Worm (Caenorhabditis elegans): ENCODE data around the gene mec-14.

The mec-14 gene

ce11 chrIII:7141285-7141715 is 51.5 kb downstream of the mec-14 start:
- peak; percentile 74 for TF ChIP-seq nhr-71 (tag; optimal IDR thresholded peaks at IDR 0.05)
- peak; percentile 32 for TF ChIP-seq snu-23 (GFP tag; optimal IDR thresholded peaks at IDR 0.05)
- peak; percentile 42 for TF ChIP-seq nhr-47 (tag; optimal IDR thresholded peaks at IDR 0.05)
- TF ChIP-seq lir-3 (tag; optimal IDR thresholded peaks at IDR 0.05; ENCODE audit: poor library complexity): no peak
- TF ChIP-seq ets-5 (GFP tag; IDR thresholded peaks at IDR 0.05): no peak
- no peak for TF ChIP-seq xbp-1 (tag; optimal IDR thresholded peaks at IDR 0.05)
- peak; percentile 28 for TF ChIP-seq jun-1 (tag; optimal IDR thresholded peaks at IDR 0.05)
- TF ChIP-seq nhr-20 (tag; optimal IDR thresholded peaks at IDR 0.05): peak; percentile 42
- TF ChIP-seq tlp-1 (tag; optimal IDR thresholded peaks at IDR 0.05): no peak
- TF ChIP-seq mef-2 (tag; optimal IDR thresholded peaks at IDR 0.05): no peak
- peak; percentile 19 to 41 for TF ChIP-seq efl-1 (optimal IDR thresholded peaks at IDR 0.05)
- peak in 1 of 2 experiments; percentile 96 for TF ChIP-seq efl-1 (GFP tag; optimal IDR thresholded peaks at IDR 0.05 in 1 of 2)
- peak; percentile 55 for TF ChIP-seq rnt-1 (tag; optimal IDR thresholded peaks at IDR 0.05)
- TF ChIP-seq grh-1 (GFP tag; IDR thresholded peaks at IDR 0.05): 0 out of 2 replicates have a peak, but pooled peaks have one; percentile 31
- no peak for TF ChIP-seq sptf-1 (tag; optimal IDR thresholded peaks at IDR 0.05)
- peak; percentile 14 for TF ChIP-seq nhr-85 (tag)
- no peak for TF ChIP-seq hlh-4 (tag; optimal IDR thresholded peaks at IDR 0.05)
- TF ChIP-seq vab-15 (tag; optimal IDR thresholded peaks at IDR 0.05): no peak
- TF ChIP-seq ama-1 (optimal IDR thresholded peaks at IDR 0.05): peak; percentile 92
- no peak for TF ChIP-seq pag-3 (tag; optimal IDR thresholded peaks at IDR 0.05; ENCODE audit: borderline replicate concordance, insufficient read depth)
- TF ChIP-seq lin-13 (GFP tag; optimal IDR thresholded peaks at IDR 0.05): no peak
- peak in 1 of 2 experiments; percentile 73 for TF ChIP-seq lin-35 (GFP tag; optimal IDR thresholded peaks at IDR 0.05)
- peak in 1 of 3 experiments; percentile 23 for TF ChIP-seq dpl-1 (GFP tag; optimal IDR thresholded peaks at IDR 0.05)
- TF ChIP-seq lsy-2 (tag; optimal IDR thresholded peaks at IDR 0.05): peak; percentile 3 to 15
- TF ChIP-seq elt-2 (tag; optimal IDR thresholded peaks at IDR 0.05): peak; percentile 92
- peak; percentile 50 for TF ChIP-seq lin-39 (tag; optimal IDR thresholded peaks at IDR 0.05)
- peak; percentile 47 for TF ChIP-seq hpl-2 (GFP tag; optimal IDR thresholded peaks at IDR 0.05)
- peak; percentile 45 for TF ChIP-seq swsn-7 (tag; optimal IDR thresholded peaks at IDR 0.05)
- no peak for TF ChIP-seq ces-1 (GFP tag; optimal IDR thresholded peaks at IDR 0.05)
- peak; percentile 97 for TF ChIP-seq snpc-4 (tag; optimal IDR thresholded peaks at IDR 0.05)
- TF ChIP-seq fkh-10 (GFP tag; optimal IDR thresholded peaks at IDR 0.05): no peak
- TF ChIP-seq nhr-19 (GFP tag; conservative IDR thresholded peaks at IDR 0.05): peak; percentile 75
- TF ChIP-seq nhr-77 (tag; optimal IDR thresholded peaks at IDR 0.05): peak; percentile 62
- TF ChIP-seq lin-14 (GFP tag; optimal IDR thresholded peaks at IDR 0.05): peak; percentile 59
- TF ChIP-seq mdl-1 (tag; optimal IDR thresholded peaks at IDR 0.05): no peak
- peak; percentile 76 for TF ChIP-seq nhr-90 (tag; optimal IDR thresholded peaks at IDR 0.05; ENCODE audit: poor library complexity)
- TF ChIP-seq ceh-82 (tag; optimal IDR thresholded peaks at IDR 0.05): no peak

DNA sequence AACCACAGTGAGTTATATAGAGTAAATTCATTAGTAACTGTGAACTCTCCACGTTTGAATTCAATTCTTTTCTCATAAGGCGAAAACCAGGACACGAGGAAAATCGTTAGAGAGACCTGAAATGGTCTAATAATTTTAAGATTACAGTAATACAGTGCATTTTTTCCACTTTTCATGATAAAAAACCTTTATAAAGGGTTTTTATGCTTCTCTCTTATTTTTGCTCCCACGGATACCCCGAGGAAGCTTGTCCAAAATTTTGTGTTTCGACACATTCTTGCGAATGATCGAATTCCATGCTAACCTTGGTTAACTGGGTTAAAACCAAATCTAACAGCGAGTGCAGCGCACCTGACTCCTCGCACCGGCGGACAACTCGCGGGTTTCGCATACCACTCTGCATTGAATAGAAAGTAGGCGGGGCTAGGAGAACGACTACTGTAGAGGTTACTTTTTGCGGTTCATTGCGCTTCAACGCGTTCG is 52.5 kb downstream of the mec-14 start:
- TF ChIP-seq lsy-2 (tag; optimal IDR thresholded peaks at IDR 0.05): peak in 1 of 2 experiments; percentile 41
- TF ChIP-seq nhr-90 (tag; optimal IDR thresholded peaks at IDR 0.05; ENCODE audit: poor library complexity): peak; percentile 83
- no peak for TF ChIP-seq lin-39 (tag; optimal IDR thresholded peaks at IDR 0.05)
- no peak for TF ChIP-seq isw-1 (GFP tag; IDR thresholded peaks at IDR 0.05)
- no peak for TF ChIP-seq lin-15B (tag; optimal IDR thresholded peaks at IDR 0.05)
- peak; percentile 67 for TF ChIP-seq grh-1 (GFP tag; IDR thresholded peaks at IDR 0.05)
- TF ChIP-seq zag-1 (tag; optimal IDR thresholded peaks at IDR 0.05): no peak
- TF ChIP-seq elt-3 (tag; optimal IDR thresholded peaks at IDR 0.05): no peak
- TF ChIP-seq sptf-1 (tag; optimal IDR thresholded peaks at IDR 0.05): no peak
- TF ChIP-seq swsn-7 (tag; optimal IDR thresholded peaks at IDR 0.05): peak; percentile 39
- no peak for TF ChIP-seq mep-1 (tag; optimal IDR thresholded peaks at IDR 0.05)
- TF ChIP-seq C34B4.2 (tag; optimal IDR thresholded peaks at IDR 0.05): no peak
- TF ChIP-seq efl-3 (GFP tag; optimal IDR thresholded peaks at IDR 0.05): no peak
- TF ChIP-seq lin-14 (GFP tag; optimal IDR thresholded peaks at IDR 0.05): peak; percentile 44
- peak; percentile 43 for TF ChIP-seq ama-1 (optimal IDR thresholded peaks at IDR 0.05)
- TF ChIP-seq nhr-71 (tag; optimal IDR thresholded peaks at IDR 0.05): peak; percentile 75
- no peak for TF ChIP-seq ceh-63 (GFP tag; optimal IDR thresholded peaks at IDR 0.05)
- peak; percentile 1 to 42 for TF ChIP-seq lin-35 (GFP tag; optimal IDR thresholded peaks at IDR 0.05)
- no peak for TF ChIP-seq mab-9 (GFP tag; IDR thresholded peaks at IDR 0.05)
- no peak for TF ChIP-seq vab-15 (tag; optimal IDR thresholded peaks at IDR 0.05)
- peak; percentile 70 for TF ChIP-seq nhr-47 (tag; optimal IDR thresholded peaks at IDR 0.05)
- no peak for TF ChIP-seq Y116A8C.19 (tag; optimal IDR thresholded peaks at IDR 0.05; ENCODE audit: borderline replicate concordance)
- TF ChIP-seq nhr-19 (GFP tag; conservative IDR thresholded peaks at IDR 0.05): peak; percentile 79
- peak; percentile 23 for TF ChIP-seq xbp-1 (tag; optimal IDR thresholded peaks at IDR 0.05)
- peak; percentile 28 to 43 for TF ChIP-seq efl-1 (optimal IDR thresholded peaks at IDR 0.05)
- TF ChIP-seq efl-1 (GFP tag; optimal IDR thresholded peaks at IDR 0.05 in 1 of 2): peak in 1 of 2 experiments; percentile 62
- TF ChIP-seq F16B12.6 (tag; optimal IDR thresholded peaks at IDR 0.05): no peak
- TF ChIP-seq ceh-82 (tag; optimal IDR thresholded peaks at IDR 0.05): peak in 2 of 3 experiments; percentile 0 to 18
- TF ChIP-seq nhr-12 (tag; optimal IDR thresholded peaks at IDR 0.05): no peak
